Worm (Caenorhabditis elegans) whole organism, L4/young adult: ENCODE data around the gene mod-1.

Experiments used
- W03F9.2 ChIP-seq: fragments of 150-350 bp; optimal IDR thresholded peaks from 2 replicates; lab custom pipeline; 2014; ENCODE audit warnings: missing biosample characterization, missing genetic modification characterization
- dao-5 ChIP-seq: sonication (generic microtip); optimal IDR thresholded peaks from 2 replicates; lab custom pipeline; 2016; ENCODE audit warnings: missing genotype, missing genetic modification characterization, moderate library complexity, missing compliant biosample characterization
- him-1 ChIP-seq: sonication (generic microtip); optimal IDR thresholded peaks from 2 replicates; lab custom pipeline; 2016; ENCODE audit warnings: missing genotype, missing genetic modification reagents, missing genetic modification characterization, missing compliant biosample characterization

Gene mod-1

DNA sequence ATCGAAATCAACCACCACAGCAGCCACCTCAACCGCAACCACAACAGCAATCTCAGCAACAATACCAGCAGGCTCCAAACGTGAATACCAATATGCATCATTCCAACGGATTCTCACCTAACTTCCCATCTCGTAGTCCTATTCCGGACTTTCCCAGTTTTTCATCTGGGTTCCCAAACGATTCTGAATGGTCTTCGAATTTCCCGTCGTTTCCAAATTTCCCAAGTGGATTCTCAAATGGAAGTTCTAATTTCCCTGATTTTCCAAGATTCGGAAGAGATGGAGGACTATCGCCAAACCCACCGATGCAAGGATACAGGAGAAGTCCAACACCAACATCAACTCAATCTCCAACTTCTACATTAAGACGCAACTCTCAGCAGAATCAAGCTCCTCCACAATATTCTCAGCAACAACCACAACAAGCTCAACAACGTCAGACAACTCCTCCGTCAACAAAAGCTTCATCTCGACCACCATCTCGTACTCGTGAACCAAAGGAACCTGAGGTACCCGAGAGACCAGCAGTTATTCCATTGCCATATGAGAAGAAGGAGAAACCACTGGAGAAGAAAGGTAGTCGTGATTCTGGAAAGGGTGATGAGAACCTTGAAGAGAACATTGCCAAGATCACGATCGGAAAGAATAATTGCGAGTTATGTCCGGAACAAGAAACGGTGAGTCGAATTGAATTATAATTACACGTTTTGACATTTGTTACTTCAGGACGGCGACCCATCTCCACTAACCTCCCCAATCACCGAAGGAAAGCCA lies 23.8 kb upstream of the mod-1 start:
- TF ChIP-seq him-1 (tag; lab: Kevin White, UChicago) (no peak), dao-5 (tag; lab: Kevin White, UChicago) (no peak), W03F9.2 (tag; lab: Kevin White, UChicago) (no peak)

DNA sequence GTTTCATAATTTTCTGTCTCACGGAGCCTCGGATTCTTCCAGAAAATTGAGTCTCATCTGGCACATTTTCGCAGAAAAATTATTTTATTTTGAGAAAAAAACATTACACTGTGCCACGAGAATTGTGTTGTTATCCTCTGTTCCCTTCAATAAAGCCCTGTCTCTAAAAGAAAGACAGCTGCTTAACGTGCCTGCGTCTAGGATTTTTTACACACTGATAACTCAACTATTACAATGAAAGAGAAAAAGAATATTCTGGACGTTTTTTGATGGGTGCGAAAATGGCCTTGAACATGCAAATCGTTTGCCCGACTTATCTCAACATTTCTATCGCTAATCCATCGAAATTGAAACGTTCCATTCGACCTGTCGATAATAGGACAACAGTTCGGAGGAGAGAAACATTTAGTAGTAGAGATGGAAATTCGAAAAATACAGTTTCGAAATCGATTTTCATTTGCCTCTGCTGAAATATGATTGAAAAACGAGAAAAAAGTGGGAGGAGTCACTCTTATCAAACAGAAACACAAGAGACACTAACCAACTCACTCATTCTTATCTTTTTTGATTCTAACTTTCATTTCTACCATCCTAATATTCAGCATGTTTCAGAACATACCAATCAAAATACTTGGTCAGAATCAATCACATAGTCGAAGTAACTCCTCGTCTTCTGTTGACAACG lies 23.1 kb upstream of the mod-1 start:
- TF ChIP-seq W03F9.2 (tag; lab: Kevin White, UChicago) (no peak), dao-5 (tag; lab: Kevin White, UChicago) (no peak), him-1 (tag; lab: Kevin White, UChicago) (no peak)

DNA sequence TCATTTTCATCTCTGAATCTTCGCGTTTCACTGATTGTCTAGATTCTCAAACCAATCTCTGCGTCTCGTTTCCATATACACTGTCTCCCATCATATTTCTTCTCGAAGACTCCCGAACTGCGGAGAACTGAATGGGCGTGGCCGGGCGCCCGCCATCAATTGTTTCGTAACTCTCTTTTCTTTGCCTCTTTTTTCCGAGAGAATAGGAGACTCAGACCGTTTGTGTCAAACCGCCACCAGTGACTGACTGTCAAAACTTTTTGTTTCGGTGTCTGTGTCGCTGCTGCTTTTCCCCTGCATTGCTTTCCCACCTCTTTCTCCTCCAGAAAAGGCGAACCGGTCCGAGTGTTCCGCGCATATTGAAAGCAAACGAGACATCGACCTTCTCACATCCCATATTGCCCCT lies 22.3 kb upstream of the mod-1 start, which contains the start of gene unc-23:
Gene unc-23 (plus strand): TSS at position 176 of the 406 bp plus-strand sequence.
- TF ChIP-seq W03F9.2 (tag; lab: Kevin White, UChicago): peak; percentile 54
- TF ChIP-seq him-1 (tag; lab: Kevin White, UChicago): no peak
- TF ChIP-seq dao-5 (tag; lab: Kevin White, UChicago): peak; percentile 68

DNA sequence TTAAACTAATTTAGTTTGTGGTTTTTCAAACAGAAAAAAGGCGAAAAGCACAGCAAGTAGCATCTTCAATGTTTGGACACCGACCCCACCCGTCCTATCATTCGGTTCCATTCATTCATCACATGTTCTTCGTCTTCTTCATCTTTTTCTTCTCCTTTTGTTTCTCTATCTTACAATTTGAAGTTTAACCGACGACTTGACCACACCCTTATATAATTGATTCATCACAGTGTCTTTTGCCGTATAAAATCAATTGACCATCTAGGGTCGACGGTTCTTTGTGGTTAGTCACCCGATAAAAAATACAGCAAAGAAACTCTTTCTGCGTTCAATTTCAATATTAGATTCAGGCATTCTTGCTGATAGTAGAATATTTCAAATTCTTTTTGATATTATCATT lies 21.3 kb upstream of the mod-1 start:
- TF ChIP-seq dao-5 (tag; lab: Kevin White, UChicago): no peak
- TF ChIP-seq W03F9.2 (tag; lab: Kevin White, UChicago): no peak
- TF ChIP-seq him-1 (tag; lab: Kevin White, UChicago): no peak

DNA sequence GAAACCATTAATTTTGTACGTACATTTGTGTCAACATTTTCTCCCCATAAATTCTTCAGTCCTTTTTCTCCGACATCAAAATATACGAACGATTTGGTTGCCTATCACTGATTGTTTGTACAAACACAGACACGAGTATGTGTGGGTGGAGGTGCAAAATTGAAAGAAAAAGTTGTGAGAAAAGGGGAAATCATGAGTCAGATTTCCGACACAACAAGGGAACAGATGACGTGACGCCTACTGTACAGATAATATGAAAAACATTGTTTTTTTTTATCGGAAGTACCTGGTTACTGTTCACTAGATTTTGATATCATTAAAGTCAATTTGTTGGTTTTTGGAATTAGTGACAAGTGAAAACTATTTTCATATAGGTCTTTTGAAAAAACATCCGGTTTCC lies 20.4 kb upstream of the mod-1 start:
- no peak for TF ChIP-seq dao-5 (tag; lab: Kevin White, UChicago)
- TF ChIP-seq W03F9.2 (tag; lab: Kevin White, UChicago): no peak
- no peak for TF ChIP-seq him-1 (tag; lab: Kevin White, UChicago)

DNA sequence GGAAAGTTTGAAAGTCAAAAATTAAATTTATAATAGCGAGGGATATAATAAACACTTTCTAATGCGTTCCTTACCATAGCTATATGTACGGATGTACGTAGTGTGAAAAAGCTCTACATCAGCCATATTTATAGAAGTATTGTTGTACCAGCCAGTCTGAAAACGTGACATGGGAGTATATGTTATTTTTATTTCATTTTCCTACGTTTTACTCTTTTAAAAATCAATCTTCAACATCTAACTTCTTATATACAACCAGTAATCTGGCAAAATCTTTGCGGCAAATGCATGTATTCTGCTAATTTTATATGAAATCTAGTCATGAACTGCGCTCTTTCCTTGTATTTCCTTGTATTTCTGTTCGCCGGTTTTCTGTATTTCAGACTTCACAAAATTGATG lies 18.5 kb upstream of the mod-1 start, which contains the start of gene H14N18.2:
Gene H14N18.2 (plus strand): TSS at position 301 of the 400 bp plus-strand sequence.
- no peak for TF ChIP-seq him-1 (tag; lab: Kevin White, UChicago)
- no peak for TF ChIP-seq W03F9.2 (tag; lab: Kevin White, UChicago)
- no peak for TF ChIP-seq dao-5 (tag; lab: Kevin White, UChicago)

DNA sequence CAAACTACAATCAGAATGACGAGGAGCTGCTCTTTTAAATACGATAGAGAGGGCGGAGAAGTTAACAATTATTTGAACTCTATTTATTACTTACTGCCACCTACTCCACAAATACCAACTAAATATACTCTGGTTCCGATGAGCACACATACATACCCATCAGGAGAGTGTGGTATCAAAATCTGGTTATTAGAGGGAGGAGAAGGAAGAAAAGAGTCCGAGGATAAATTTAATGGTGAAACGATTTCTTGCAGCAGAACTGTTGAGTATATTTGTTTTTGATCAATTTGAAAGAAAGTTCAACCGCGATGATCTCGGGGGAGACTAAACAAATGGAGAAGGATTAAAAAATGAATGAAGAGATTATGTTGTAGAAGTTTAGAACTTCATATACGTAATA lies 15.1 kb upstream of the mod-1 start, which contains the start of gene H14N18.4:
Gene H14N18.4 (minus strand): TSS at position 12 of the 400 bp plus-strand sequence.
- TF ChIP-seq him-1 (tag; lab: Kevin White, UChicago) (no peak), dao-5 (tag; lab: Kevin White, UChicago) (no peak), W03F9.2 (tag; lab: Kevin White, UChicago) (no peak)

DNA sequence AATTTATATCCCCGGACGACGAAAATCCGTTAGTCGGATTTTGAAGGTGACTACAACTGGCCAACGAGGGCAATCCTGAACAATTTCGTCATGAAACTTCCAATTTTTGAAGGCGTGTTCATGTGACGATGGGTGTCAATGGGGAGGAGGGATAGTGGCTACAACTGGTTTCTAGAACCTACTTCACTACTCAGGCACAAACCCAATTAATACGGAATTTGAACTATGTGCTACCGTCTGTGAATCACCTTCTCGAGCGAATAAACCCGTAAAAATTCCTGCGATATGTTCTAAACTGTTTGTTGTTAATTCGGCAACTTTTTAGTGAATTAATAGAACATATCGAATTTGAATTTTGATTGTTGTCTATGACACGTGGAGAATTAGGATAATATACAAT lies 13.9 kb upstream of the mod-1 start:
- no peak for TF ChIP-seq him-1 (tag; lab: Kevin White, UChicago)
- no peak for TF ChIP-seq W03F9.2 (tag; lab: Kevin White, UChicago)
- TF ChIP-seq dao-5 (tag; lab: Kevin White, UChicago): no peak

DNA sequence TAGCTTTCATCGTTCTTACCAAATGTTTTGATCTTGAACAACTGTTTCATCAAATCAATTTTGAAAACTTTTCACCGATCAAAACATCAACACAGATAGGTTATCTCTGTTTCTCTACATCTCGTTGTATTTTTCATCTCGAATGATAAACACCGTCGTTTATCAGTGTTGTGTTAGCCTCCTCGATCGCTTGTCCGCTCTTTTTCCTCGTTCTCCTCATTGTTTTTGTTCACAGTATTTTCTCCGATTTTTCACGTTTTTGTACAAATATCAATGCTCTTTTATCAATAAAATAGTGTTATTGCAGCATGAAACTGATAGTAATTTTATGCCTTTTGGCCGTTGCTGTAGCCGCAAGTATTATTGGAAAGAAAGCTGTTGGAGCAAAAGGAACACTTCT lies 8.9 kb upstream of the mod-1 start, which contains the start of gene ttr-47:
Gene ttr-47 (plus strand): TSS at position 308 of the 400 bp plus-strand sequence.
- TF ChIP-seq dao-5 (tag; lab: Kevin White, UChicago) (no peak), W03F9.2 (tag; lab: Kevin White, UChicago) (no peak), him-1 (tag; lab: Kevin White, UChicago) (no peak)

DNA sequence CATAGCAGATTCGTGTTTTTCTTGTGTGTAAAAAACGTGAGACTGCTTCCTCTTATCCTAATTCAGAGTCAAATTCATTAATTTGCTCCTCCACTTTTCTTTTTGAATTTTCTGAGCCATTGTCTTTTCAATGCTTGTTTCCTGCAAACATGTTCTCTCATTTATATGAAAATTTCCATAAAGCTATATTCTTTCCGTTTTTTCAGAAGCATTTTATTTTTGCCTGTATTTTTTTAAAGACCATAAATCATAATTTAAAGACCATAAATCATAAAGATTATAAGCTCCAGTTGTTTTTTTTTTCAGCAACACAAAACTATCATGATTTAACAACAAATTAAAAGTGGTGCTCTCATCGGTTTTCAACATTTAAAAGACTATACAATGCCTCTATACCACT lies 6.9 kb downstream of the mod-1 start, which contains the start of gene frpr-11:
Gene frpr-11 (plus strand): TSS at position 301 of the 400 bp plus-strand sequence.
- TF ChIP-seq W03F9.2 (tag; lab: Kevin White, UChicago) (no peak), him-1 (tag; lab: Kevin White, UChicago) (no peak), dao-5 (tag; lab: Kevin White, UChicago) (no peak)

DNA sequence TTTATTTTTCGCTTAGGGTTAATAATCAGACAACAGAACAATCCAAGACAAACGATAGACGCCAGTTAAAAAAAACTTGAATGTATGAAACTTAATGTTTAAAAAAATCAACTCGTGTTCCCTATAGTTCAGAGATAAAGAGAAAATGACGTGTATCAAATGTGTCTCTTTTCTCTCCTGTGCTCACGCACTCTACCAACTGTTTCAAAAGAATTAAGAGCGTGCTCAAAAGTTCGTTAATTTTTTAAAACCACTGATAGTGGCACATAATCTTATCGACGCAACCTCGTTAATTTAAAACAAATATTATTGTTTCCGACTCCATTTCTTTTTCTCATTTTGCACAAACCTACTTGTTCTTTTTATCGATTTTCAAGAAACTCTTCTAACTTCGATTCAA lies 8.2 kb downstream of the mod-1 start:
- TF ChIP-seq him-1 (tag; lab: Kevin White, UChicago) (no peak), W03F9.2 (tag; lab: Kevin White, UChicago) (no peak), dao-5 (tag; lab: Kevin White, UChicago) (no peak)

DNA sequence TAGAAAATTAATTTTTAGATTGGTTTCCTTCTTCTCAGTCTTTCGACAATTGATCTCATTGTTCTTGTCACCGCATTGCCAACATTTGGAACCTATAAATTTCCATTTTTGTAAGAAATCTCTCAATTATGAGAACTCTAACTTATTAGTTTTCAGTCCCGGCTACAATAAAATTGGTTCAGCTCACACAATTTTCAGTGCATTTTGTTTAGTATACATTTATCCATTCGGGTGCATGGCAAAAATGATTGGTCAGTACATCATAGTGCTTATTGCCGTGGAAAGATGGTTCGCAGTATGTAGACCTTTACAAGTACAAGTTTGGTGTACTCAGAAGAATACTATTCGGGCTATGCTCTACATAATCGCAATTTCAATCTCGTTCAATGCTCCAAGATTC lies 9.9 kb downstream of the mod-1 start:
- TF ChIP-seq him-1 (tag; lab: Kevin White, UChicago) (no peak), W03F9.2 (tag; lab: Kevin White, UChicago) (no peak), dao-5 (tag; lab: Kevin White, UChicago) (no peak)

DNA sequence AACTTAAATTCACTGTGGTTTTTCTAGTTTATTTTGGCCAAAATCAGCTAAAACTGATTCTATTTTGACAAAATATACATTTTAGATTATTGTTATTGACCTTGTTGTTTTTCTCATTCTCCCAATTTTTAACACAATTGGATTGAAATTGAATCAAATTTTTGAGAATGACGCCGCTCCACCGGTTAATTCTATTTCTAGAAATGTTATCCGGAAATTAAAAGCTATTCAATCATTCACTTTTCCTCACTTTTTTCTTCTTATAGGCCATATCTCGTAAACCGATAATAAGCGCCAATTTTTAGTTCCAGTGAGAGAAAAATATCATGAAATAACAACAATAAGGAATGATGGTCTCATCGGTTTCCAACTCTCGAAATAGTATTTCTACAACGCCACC lies 11.1 kb downstream of the mod-1 start, which contains the start of gene frpr-12:
Gene frpr-12 (plus strand): TSS at position 301 of the 400 bp plus-strand sequence.
- TF ChIP-seq dao-5 (tag; lab: Kevin White, UChicago) (no peak), him-1 (tag; lab: Kevin White, UChicago) (no peak), W03F9.2 (tag; lab: Kevin White, UChicago) (no peak)
